Worm (Caenorhabditis elegans) whole organism, mixed stage, embryonic: Measurements from ENCODE around the gene brc-2.

Experiments
- ceh-39 ChIP-seq: fragments of 150-350 bp; optimal IDR thresholded peaks from 2 replicates; lab custom pipeline; 2014; ENCODE audit warnings: missing biosample characterization, missing genetic modification characterization
- elt-3 ChIP-seq: fragments of 150-350 bp; optimal IDR thresholded peaks from 2 replicates; lab custom pipeline; 2014; ENCODE audit warnings: missing biosample characterization, missing genetic modification characterization

DNA sequence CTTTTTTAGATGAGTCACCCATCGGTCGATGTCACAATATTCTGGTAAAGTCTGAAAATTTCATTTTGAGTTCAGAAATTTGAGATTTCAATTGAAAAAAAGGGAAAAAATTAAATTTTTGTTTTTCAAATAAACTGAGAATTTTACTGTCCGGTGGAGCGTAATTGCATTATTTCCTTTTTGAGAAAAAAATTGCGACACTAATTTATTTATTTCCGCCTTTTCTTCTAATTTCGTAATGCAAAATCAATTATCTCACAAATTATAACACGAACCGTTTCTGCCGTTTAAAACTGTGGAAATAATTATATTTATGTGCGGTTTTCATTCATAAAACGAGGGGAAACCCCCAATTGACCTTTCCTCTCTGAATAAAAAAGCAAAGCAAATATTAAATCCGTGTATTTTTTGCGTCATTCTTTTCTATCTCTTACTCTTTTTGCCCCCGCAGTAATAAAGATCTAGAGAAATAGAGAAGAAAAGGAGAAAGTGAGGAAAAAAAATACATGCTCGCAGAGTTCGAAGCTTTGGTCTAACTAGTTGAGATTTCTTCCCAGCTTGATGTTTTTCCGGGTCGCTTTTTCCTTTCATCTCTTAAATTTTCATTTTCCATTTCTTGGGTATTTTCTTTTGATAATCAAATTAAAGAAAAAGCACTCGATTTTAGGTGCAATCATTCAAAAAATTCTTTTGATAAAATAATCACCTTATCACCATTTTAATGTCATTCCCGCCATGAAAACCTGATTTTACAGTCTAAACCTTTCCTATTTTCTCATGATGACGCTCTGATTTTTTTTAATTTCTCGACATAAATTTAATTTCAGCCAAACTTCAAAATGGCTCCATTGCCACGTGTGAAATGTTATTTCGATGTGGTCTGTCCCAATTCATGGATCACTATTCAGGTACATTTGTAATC, at the start of gene brc-2, which contains the start of gene T07E3.3:
- TF ChIP-seq ceh-39, result no peak
- TF ChIP-seq elt-3, result no peak
